Fruit fly (Drosophila melanogaster) whole organism, embryonic: Measurements from ENCODE around the gene trv.

Experiments used
- Abd-B ChIP-seq: fragments of 200-800 bp; sonication (Bioruptor generic); optimal IDR thresholded peaks from 2 replicates; lab custom pipeline; 2018; ENCODE audit warnings: missing biosample characterization, mild to moderate bottlenecking, missing genetic modification characterization, moderate library complexity
- CG11456 ChIP-seq: fragments of 200-800 bp; sonication (Bioruptor generic); IDR thresholded peaks from 3 replicates; pipeline ENCODE4 v1.3.6; 2022; ENCODE audit warnings: missing biosample characterization, missing genetic modification characterization
- CG14441 ChIP-seq: fragments of 200-800 bp; sonication (Bioruptor generic); IDR thresholded peaks from 2 replicates; pipeline ENCODE4 v1.3.6; 2022; ENCODE audit warnings: missing biosample characterization, missing genetic modification characterization
- CG14965 ChIP-seq: fragments of 200-800 bp; sonication (Bioruptor generic); optimal IDR thresholded peaks from 2 replicates; lab custom pipeline; 2016; ENCODE audit warnings: missing biosample characterization, missing genetic modification characterization, borderline replicate concordance
- CG15601 ChIP-seq: fragments of 200-800 bp; sonication (Bioruptor generic); optimal IDR thresholded peaks from 3 replicates; lab custom pipeline; 2019; ENCODE audit warnings: missing biosample characterization, mild to moderate bottlenecking, missing genetic modification characterization, moderate library complexity
- CG1602 ChIP-seq: fragments of 200-800 bp; sonication (Bioruptor generic); optimal IDR thresholded peaks from 3 replicates; lab custom pipeline; 2016; ENCODE audit warnings: missing biosample characterization, missing genetic modification characterization
- CG17385 ChIP-seq: fragments of 200-800 bp; sonication (Bioruptor generic); optimal IDR thresholded peaks from 3 replicates; lab custom pipeline; 2018; ENCODE audit warnings: missing biosample characterization, mild to moderate bottlenecking, missing genetic modification characterization
- CG1832 ChIP-seq: fragments of 200-800 bp; sonication (Bioruptor generic); optimal IDR thresholded peaks from 2 replicates; lab custom pipeline; 2017; ENCODE audit warnings: missing biosample characterization, mild to moderate bottlenecking, missing genetic modification characterization, inconsistent platforms
- CG18476 ChIP-seq: fragments of 200-800 bp; sonication (Bioruptor generic); optimal IDR thresholded peaks from 2 replicates; lab custom pipeline; 2016; ENCODE audit warnings: missing biosample characterization, mild to moderate bottlenecking, missing genetic modification characterization
- CG18599 ChIP-seq: fragments of 200-800 bp; sonication (Bioruptor generic); optimal IDR thresholded peaks from 3 replicates; lab custom pipeline; 2017; ENCODE audit warnings: missing biosample characterization, missing genetic modification characterization, mild to moderate bottlenecking, moderate library complexity, missing genetic modification reagents
- CG30403 ChIP-seq: fragments of 200-800 bp; sonication (Bioruptor generic); optimal IDR thresholded peaks from 3 replicates; lab custom pipeline; 2016; ENCODE audit warnings: missing biosample characterization, missing genetic modification characterization
- CG32772 ChIP-seq: fragments of 200-800 bp; sonication (Bioruptor generic); IDR thresholded peaks from 2 replicates; pipeline ENCODE4 v1.3.6; 2022; ENCODE audit warnings: missing biosample characterization, missing genetic modification characterization
- CG34224 ChIP-seq: fragments of 200-800 bp; sonication (Bioruptor generic); IDR thresholded peaks from 3 replicates; pipeline ENCODE4 v1.3.6; 2022; ENCODE audit warnings: missing biosample characterization, missing genetic modification characterization; ENCODE audit not compliant: partially characterized antibody
- CG4617 ChIP-seq: fragments of 200-800 bp; sonication (Bioruptor generic); optimal IDR thresholded peaks from 3 replicates; lab custom pipeline; 2016; ENCODE audit warnings: missing biosample characterization, missing genetic modification characterization, borderline replicate concordance
- CG4730 ChIP-seq: fragments of 200-800 bp; sonication (Bioruptor generic); IDR thresholded peaks from 2 replicates; pipeline ENCODE4 v1.3.6; 2022; ENCODE audit warnings: missing biosample characterization, missing genetic modification characterization
- CG7839 ChIP-seq: fragments of 200-800 bp; sonication (Bioruptor generic); optimal IDR thresholded peaks from 3 replicates; lab custom pipeline; 2018; ENCODE audit warnings: missing biosample characterization, mild to moderate bottlenecking, missing genetic modification characterization, moderate library complexity
- CG7987 ChIP-seq: fragments of 200-800 bp; sonication (Bioruptor generic); optimal IDR thresholded peaks from 2 replicates; lab custom pipeline; 2018; ENCODE audit warnings: missing biosample characterization, mild to moderate bottlenecking, missing genetic modification characterization, moderate library complexity
- CG8478 ChIP-seq: fragments of >200 bp; optimal IDR thresholded peaks from 2 replicates; lab custom pipeline; 2018
- CG9932 ChIP-seq: fragments of 200-800 bp; sonication (Bioruptor generic); IDR thresholded peaks from 2 replicates; pipeline ENCODE4 v1.3.6; 2022; ENCODE audit warnings: missing biosample characterization, missing genetic modification characterization
- CkIIα-i1 ChIP-seq: fragments of 200-800 bp; sonication (Bioruptor generic); IDR thresholded peaks from 2 replicates; pipeline ENCODE4 v1.3.6; 2022; ENCODE audit warnings: missing biosample characterization, missing genetic modification characterization
- CoRest ChIP-seq: fragments of 200-800 bp; sonication (Bioruptor generic); optimal IDR thresholded peaks from 3 replicates; lab custom pipeline; 2018; ENCODE audit warnings: missing biosample characterization, mild to moderate bottlenecking, missing genetic modification characterization, moderate library complexity
- D ChIP-seq, 2 experiments: fragments of 200-800 bp in 1 of 2; fragments of >200 bp in 1 of 2; sonication (Bioruptor generic) in 1 of 2; optimal IDR thresholded peaks; 2 replicates in 1 of 2; 3 replicates in 1 of 2; lab custom pipeline; 2017; ENCODE audit warnings: mild to moderate bottlenecking in 1 of 2, missing biosample characterization in 1 of 2, missing genetic modification characterization in 1 of 2, missing genetic modification reagents in 1 of 2
- Ets97D ChIP-seq: fragments of 200-800 bp; sonication (Bioruptor generic); optimal IDR thresholded peaks from 3 replicates; lab custom pipeline; 2016; ENCODE audit warnings: missing biosample characterization, missing genetic modification characterization
- HmgD ChIP-seq: fragments of 200-800 bp; sonication (Bioruptor generic); optimal IDR thresholded peaks from 3 replicates; lab custom pipeline; 2016; ENCODE audit warnings: missing biosample characterization, missing genetic modification characterization
- Med ChIP-seq: fragments of 200-800 bp; sonication (Bioruptor generic); peaks from one replicate; lab custom pipeline; 2016; ENCODE audit warnings: missing biosample characterization, missing genetic modification characterization, mild to moderate bottlenecking, inconsistent platforms, moderate library complexity
- NFAT ChIP-seq: fragments of 200-800 bp; sonication (Bioruptor generic); IDR thresholded peaks from 2 replicates; pipeline ENCODE4 v1.3.6; 2022; ENCODE audit warnings: missing biosample characterization, missing genetic modification characterization
- Oli ChIP-seq: fragments of 200-800 bp; sonication (Bioruptor generic); optimal IDR thresholded peaks from 2 replicates; lab custom pipeline; 2018; ENCODE audit warnings: missing biosample characterization, mild to moderate bottlenecking, missing genetic modification characterization, moderate library complexity
- Pdp1 ChIP-seq, 2 experiments: fragments of 200-800 bp; sonication (Bioruptor generic); optimal IDR thresholded peaks; 3 replicates each; lab custom pipeline; 2016; ENCODE audit warnings: missing biosample characterization in 2 of 2, missing genetic modification characterization in 2 of 2, mild to moderate bottlenecking in 1 of 2, moderate library complexity in 1 of 2
- YL-1 ChIP-seq: fragments of 200-800 bp; sonication (Bioruptor generic); optimal IDR thresholded peaks from 3 replicates; lab custom pipeline; 2017; ENCODE audit warnings: missing biosample characterization, mild to moderate bottlenecking, missing genetic modification characterization
- ab ChIP-seq: fragments of 200-800 bp; sonication (Bioruptor generic); optimal IDR thresholded peaks from 2 replicates; lab custom pipeline; 2016; ENCODE audit warnings: missing biosample characterization, missing genetic modification characterization
- bcd ChIP-seq: fragments of 200-800 bp; sonication (Bioruptor generic); optimal IDR thresholded peaks from 2 replicates; lab custom pipeline; 2017; ENCODE audit warnings: missing biosample characterization, mild to moderate bottlenecking, missing genetic modification characterization
- grau ChIP-seq: fragments of 200-800 bp; optimal IDR thresholded peaks from 3 replicates; lab custom pipeline; 2019; ENCODE audit warnings: missing biosample characterization, mild to moderate bottlenecking, missing genetic modification characterization, moderate library complexity
- gsb-n ChIP-seq: fragments of 200-800 bp; sonication (Bioruptor generic); optimal IDR thresholded peaks from 3 replicates; lab custom pipeline; 2018; ENCODE audit warnings: missing biosample characterization, mild to moderate bottlenecking, missing genetic modification characterization
- hbn ChIP-seq: fragments of 200-800 bp; sonication (Bioruptor generic); IDR thresholded peaks from 2 replicates; pipeline ENCODE4 v1.3.6; 2022; ENCODE audit warnings: missing biosample characterization, missing genetic modification characterization; ENCODE audit not compliant: partially characterized antibody
- insv ChIP-seq, 2 experiments: fragments of 200-800 bp; sonication (Bioruptor generic); optimal IDR thresholded peaks; 3 replicates each; lab custom pipeline; 2016 to 2018; ENCODE audit warnings: missing biosample characterization in 2 of 2, missing genetic modification characterization in 2 of 2
- mam ChIP-seq: fragments of 200-800 bp; sonication (Bioruptor generic); optimal IDR thresholded peaks from 3 replicates; lab custom pipeline; 2016; ENCODE audit warnings: missing biosample characterization, missing genetic modification characterization
- nerfin-1 ChIP-seq: fragments of 200-800 bp; sonication (Bioruptor generic); optimal IDR thresholded peaks from 3 replicates; lab custom pipeline; 2019; ENCODE audit warnings: missing biosample characterization, mild to moderate bottlenecking, missing genetic modification characterization, moderate library complexity
- oc ChIP-seq: fragments of 200-800 bp; sonication (Bioruptor generic); optimal IDR thresholded peaks from 2 replicates; lab custom pipeline; 2018; ENCODE audit warnings: missing biosample characterization, mild to moderate bottlenecking, missing genetic modification characterization, moderate library complexity
- onecut ChIP-seq: fragments of 200-800 bp; sonication (Bioruptor generic); IDR thresholded peaks from 2 replicates; pipeline ENCODE4 v1.3.6; 2022; ENCODE audit warnings: missing biosample characterization, missing genetic modification characterization
- phol ChIP-seq: fragments of 200-800 bp; sonication (Bioruptor generic); optimal IDR thresholded peaks from 3 replicates; lab custom pipeline; 2018; ENCODE audit warnings: missing biosample characterization, mild to moderate bottlenecking, missing genetic modification characterization, moderate library complexity
- ranshi ChIP-seq: fragments of 200-800 bp; sonication (Bioruptor generic); IDR thresholded peaks from 2 replicates; pipeline ENCODE4 v1.3.6; 2022; ENCODE audit warnings: missing biosample characterization, missing genetic modification characterization
- rib ChIP-seq: fragments of 200-800 bp; sonication (Bioruptor generic); IDR thresholded peaks from 2 replicates; pipeline ENCODE4 v1.3.6; 2022; ENCODE audit warnings: missing biosample characterization, missing genetic modification characterization
- schlank ChIP-seq: fragments of 200-800 bp; sonication (Bioruptor generic); optimal IDR thresholded peaks from 2 replicates; lab custom pipeline; 2018; ENCODE audit warnings: missing biosample characterization, mild to moderate bottlenecking, missing genetic modification characterization
- slp2 ChIP-seq: fragments of 200-800 bp; sonication (Bioruptor generic); optimal IDR thresholded peaks from 2 replicates; lab custom pipeline; 2016; ENCODE audit warnings: missing biosample characterization, missing genetic modification characterization
- sna ChIP-seq: fragments of 200-800 bp; sonication (Bioruptor generic); IDR thresholded peaks from 2 replicates; pipeline ENCODE4 v1.3.6; 2022; ENCODE audit warnings: missing biosample characterization, missing genetic modification characterization; ENCODE audit not compliant: partially characterized antibody
- sob ChIP-seq: fragments of 200-800 bp; sonication (Bioruptor generic); IDR thresholded peaks from 2 replicates; pipeline ENCODE4 v1.3.6; 2022; ENCODE audit warnings: missing biosample characterization, missing genetic modification characterization
- stwl ChIP-seq: fragments of 200-800 bp; sonication (Bioruptor generic); optimal IDR thresholded peaks from 3 replicates; lab custom pipeline; 2018; ENCODE audit warnings: missing biosample characterization, mild to moderate bottlenecking, missing genetic modification characterization, moderate library complexity
- toy ChIP-seq: fragments of 200-800 bp; sonication (Bioruptor generic); IDR thresholded peaks from 2 replicates; pipeline ENCODE4 v1.3.6; 2022; ENCODE audit warnings: missing biosample characterization, missing genetic modification characterization
- tx ChIP-seq: fragments of 200-800 bp; sonication (Bioruptor generic); optimal IDR thresholded peaks from 2 replicates; lab custom pipeline; 2016; ENCODE audit warnings: missing biosample characterization, missing genetic modification characterization
- yki ChIP-seq: fragments of >200 bp; optimal IDR thresholded peaks from 3 replicates; lab custom pipeline; 2018
- z ChIP-seq: fragments of 200-800 bp; sonication (Bioruptor generic); IDR thresholded peaks from 3 replicates; pipeline ENCODE4 v1.3.6; 2022; ENCODE audit warnings: missing biosample characterization, missing genetic modification characterization

The trv gene

dm6 chr3R:27987329-27987728 is 39.1 kb upstream of the trv start (continued):
- no peak for TF ChIP-seq sna
- peak; percentile 10 for TF ChIP-seq nerfin-1 (tag; lab: Kevin White, UChicago)
- TF ChIP-seq CG14441 = peak; percentile 36; the same call in 1 of the 2 replicates
- TF ChIP-seq CG1832 (GFP tag; lab: Kevin White, UChicago) = no peak
- no peak for TF ChIP-seq CkIIα-i1 (GFP tag; lab: Robert Waterston, UW)
- peak; percentile 11 for TF ChIP-seq oc (tag; lab: Kevin White, UChicago)
- peak; percentile 49 for TF ChIP-seq Abd-B (GFP tag; lab: Kevin White, UChicago)
- TF ChIP-seq CG11456 (GFP tag; lab: Robert Waterston, UW) = 0 out of 3 replicates have a peak, but pooled peaks have one; percentile 60
- TF ChIP-seq CG32772 (GFP tag; lab: Robert Waterston, UW) = peak; percentile 77
- peak; percentile 69 for TF ChIP-seq CG17385
- TF ChIP-seq CG4730 (GFP tag; lab: Robert Waterston, UW) = peak; percentile 42
- TF ChIP-seq hbn (GFP tag; lab: Robert Waterston, UW) = no peak
- TF ChIP-seq CG34224 (GFP tag; lab: Robert Waterston, UW) = no peak
- peak; percentile 83 for TF ChIP-seq CG7839 (tag; lab: Kevin White, UChicago)
- TF ChIP-seq rib (GFP tag; lab: Robert Waterston, UW) = peak; percentile 30; the same call in 1 of the 2 replicates
- TF ChIP-seq toy (GFP tag; lab: Robert Waterston, UW) = no peak
- TF ChIP-seq CG15601 (tag; lab: Kevin White, UChicago) = no peak
- peak; percentile 79 for TF ChIP-seq CG9932 (GFP tag; lab: Robert Waterston, UW)
- TF ChIP-seq CG7987 (GFP tag; lab: Kevin White, UChicago) = no peak
- TF ChIP-seq sob (GFP tag; lab: Robert Waterston, UW) = peak; percentile 65
- TF ChIP-seq tx (GFP tag; lab: Kevin White, UChicago) = no peak
- peak; percentile 75 for TF ChIP-seq ranshi (GFP tag; lab: Robert Waterston, UW)
- no peak for TF ChIP-seq schlank
- no peak for TF ChIP-seq Ets97D (GFP tag; lab: Kevin White, UChicago)
- TF ChIP-seq phol (tag; lab: Kevin White, UChicago) = peak; percentile 76
- TF ChIP-seq CG18599 = peak; percentile 44
- no peak for TF ChIP-seq HmgD (GFP tag; lab: Kevin White, UChicago)
- no peak for TF ChIP-seq D (optimal IDR thresholded peaks at IDR 0.05; lab: Kevin White, UChicago)
- no peak for TF ChIP-seq D (GFP tag; optimal IDR thresholded peaks at IDR 0.05; lab: Kevin White, UChicago)
- TF ChIP-seq CoRest (tag; lab: Kevin White, UChicago) = peak; percentile 84
- TF ChIP-seq CG1602 (GFP tag; lab: Kevin White, UChicago) = peak; percentile 42
- TF ChIP-seq YL-1 (GFP tag; lab: Kevin White, UChicago) = no peak
- no peak for TF ChIP-seq yki (lab: Kevin White, UChicago)
- TF ChIP-seq Oli (tag; lab: Kevin White, UChicago) = peak; percentile 69
- no peak for TF ChIP-seq z (GFP tag; lab: Robert Waterston, UW)
- no peak for TF ChIP-seq CG14965 (GFP tag; lab: Kevin White, UChicago)
- peak; percentile 24 for TF ChIP-seq CG18476
- no peak for TF ChIP-seq stwl
- TF ChIP-seq Med (GFP tag; lab: Kevin White, UChicago) = peak; percentile 44
- peak; percentile 80 for TF ChIP-seq grau (tag; lab: Kevin White, UChicago)
- no peak for TF ChIP-seq ab
- peak; percentile 77 for TF ChIP-seq CG30403 (GFP tag; lab: Kevin White, UChicago)
- TF ChIP-seq CG8478 (lab: Kevin White, UChicago) = no peak
- peak; percentile 30; the same call in 1 of the 2 replicates for TF ChIP-seq NFAT
- peak; percentile 66 for TF ChIP-seq bcd
- no peak for TF ChIP-seq Pdp1 (GFP tag; optimal IDR thresholded peaks at IDR 0.05; lab: Kevin White, UChicago)
- TF ChIP-seq onecut = no peak
- TF ChIP-seq gsb-n (tag; lab: Kevin White, UChicago) = peak; percentile 35
- TF ChIP-seq insv (GFP tag; optimal IDR thresholded peaks at IDR 0.05; lab: Kevin White, UChicago) = no peak
- TF ChIP-seq mam (GFP tag; lab: Kevin White, UChicago) = no peak
- no peak for TF ChIP-seq CG4617 (GFP tag; lab: Kevin White, UChicago)
- TF ChIP-seq slp2 (GFP tag; lab: Kevin White, UChicago) = no peak
